Fruit fly (Drosophila melanogaster) whole organism, adult: ENCODE measurements around the gene CG9372.
A peak's percentile ranks its signal among the peaks of the same experiment; 100 is the strongest.

ENCODE experiments used
- CG11617 ChIP-seq: fragments of 200-800 bp; sonication (Bioruptor generic); optimal IDR thresholded peaks from 2 replicates; lab custom pipeline; 2017; ENCODE audit warnings: mild to moderate bottlenecking, missing biosample characterization, missing genetic modification reagents, missing genetic modification characterization
- CG7045 ChIP-seq: fragments of 200-800 bp; sonication (Bioruptor generic); optimal IDR thresholded peaks from 2 replicates; lab custom pipeline; 2017; ENCODE audit warnings: missing biosample characterization, mild to moderate bottlenecking, missing genetic modification characterization
- CG7101 ChIP-seq: fragments of 200-800 bp; sonication (Bioruptor generic); optimal IDR thresholded peaks from 2 replicates; lab custom pipeline; 2018; ENCODE audit warnings: missing biosample characterization, mild to moderate bottlenecking, missing genetic modification characterization, moderate library complexity
- Clk ChIP-seq: fragments of 200-800 bp; sonication (Bioruptor generic); optimal IDR thresholded peaks from 2 replicates; lab custom pipeline; 2017; ENCODE audit warnings: missing biosample characterization, missing genetic modification characterization
- Crg-1 ChIP-seq: fragments of 200-800 bp; sonication (Bioruptor generic); optimal IDR thresholded peaks from 2 replicates; lab custom pipeline; 2016; ENCODE audit warnings: missing biosample characterization, missing genetic modification characterization
- Mnt ChIP-seq: fragments of 200-800 bp; sonication (Bioruptor generic); optimal IDR thresholded peaks from 2 replicates; lab custom pipeline; 2016; ENCODE audit warnings: missing biosample characterization, mild to moderate bottlenecking, missing genetic modification characterization

dm6 chr3L:19590422-19590821 lies 15.6 kb upstream of the CG9372 start, which contains the start of gene CG14100:
- peak; percentile 100 for TF ChIP-seq CG7101
- peak; percentile 100 for TF ChIP-seq CG7045 (GFP tag; lab: Kevin White, UChicago)
- peak; percentile 100 for TF ChIP-seq CG11617 (GFP tag; lab: Kevin White, UChicago)
- TF ChIP-seq Crg-1, result peak; percentile 100
- peak; percentile 100 for TF ChIP-seq Mnt (GFP tag; lab: Kevin White, UChicago)
- peak; percentile 100 for TF ChIP-seq Clk (GFP tag; lab: Kevin White, UChicago)
